Worm (Caenorhabditis elegans): Measurements from ENCODE around the gene F35C11.2.

- no peak for TF ChIP-seq dao-5 (tag; optimal IDR thresholded peaks at IDR 0.05)
- no peak for TF ChIP-seq W03F9.2 (tag; optimal IDR thresholded peaks at IDR 0.05)
Observed at ce11 chrII:8199803-8200202, 48.8 kb downstream of the F35C11.2 start.

All from whole organism, L4/young adult.